Worm (Caenorhabditis elegans): Measurements from ENCODE around the gene fbxb-83.

DNA sequence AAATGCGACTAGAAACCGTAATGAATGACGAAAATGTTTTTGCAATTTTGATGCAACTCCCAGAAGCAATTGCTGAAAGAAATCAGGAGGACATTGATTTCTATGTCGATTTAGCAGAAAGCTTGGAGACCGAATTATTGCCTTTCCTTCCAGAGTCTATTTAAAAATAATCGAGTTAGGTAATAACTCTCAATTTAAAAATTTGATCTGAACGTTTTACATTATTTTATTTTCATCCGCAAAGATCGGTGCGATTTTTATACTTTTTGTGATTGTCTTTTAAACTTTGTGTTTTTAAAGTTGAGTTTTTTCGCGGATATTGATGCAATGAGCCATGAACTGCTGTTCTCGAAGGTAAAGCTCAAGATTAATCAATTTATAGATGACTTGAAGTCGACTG, 20.5 kb downstream of the fbxb-83 start, which contains the start of gene pals-23:
- TF ChIP-seq ceh-43 (GFP tag; optimal IDR thresholded peaks at IDR 0.05) (no peak), nhr-2 (tag; optimal IDR thresholded peaks at IDR 0.05) (no peak), ztf-11 (tag; optimal IDR thresholded peaks at IDR 0.05) (no peak), pha-4 (tag; optimal IDR thresholded peaks at IDR 0.05) (no peak), lin-13 (tag; optimal IDR thresholded peaks at IDR 0.05) (no peak), unc-62 (GFP tag; optimal IDR thresholded peaks at IDR 0.05) (no peak), snpc-4 (tag; optimal IDR thresholded peaks at IDR 0.05) (no peak), ces-1 (GFP tag; optimal IDR thresholded peaks at IDR 0.05) (no peak), hlh-1 (tag; optimal IDR thresholded peaks at IDR 0.05) (no peak), elt-3 (tag; optimal IDR thresholded peaks at IDR 0.05) (no peak), mep-1 (tag; optimal IDR thresholded peaks at IDR 0.05) (no peak), ceh-83 (GFP tag; optimal IDR thresholded peaks at IDR 0.05) (no peak), elt-1 (tag; optimal IDR thresholded peaks at IDR 0.05; ENCODE audit: borderline replicate concordance, insufficient read depth) (no peak), blmp-1 (tag; optimal IDR thresholded peaks at IDR 0.05) (no peak)

Measured in whole organism, mixed stage, embryonic.